Worm (Caenorhabditis elegans) whole organism, L1 larva: ENCODE data around the gene oac-41.

Experiments
- C04F5.9 ChIP-seq: sonication (generic microtip); optimal IDR thresholded peaks from 2 replicates; lab custom pipeline; 2016; ENCODE audit warnings: missing genetic modification characterization, missing compliant biosample characterization
- dpl-1 ChIP-seq, 3 experiments: fragments of 150-350 bp in 2 of 3; sonication (generic microtip) in 1 of 3; optimal IDR thresholded peaks; 2 replicates each; lab custom pipeline; 2014 to 2017; ENCODE audit warnings: missing biosample characterization in 3 of 3, missing genetic modification characterization in 3 of 3, missing genetic modification reagents in 3 of 3
- rnt-1 ChIP-seq: sonication (generic microtip); optimal IDR thresholded peaks from 2 replicates; lab custom pipeline; 2016; ENCODE audit warnings: mild to moderate bottlenecking, missing genetic modification characterization, moderate library complexity, missing compliant biosample characterization
- snpc-4 ChIP-seq: fragments of 150-350 bp; optimal IDR thresholded peaks from 2 replicates; lab custom pipeline; 2014; ENCODE audit warnings: missing biosample characterization, missing genetic modification characterization
- sup-37 ChIP-seq: fragments of 200-800 bp; sonication (Bioruptor generic); optimal IDR thresholded peaks from 2 replicates; lab custom pipeline; 2018; ENCODE audit warnings: mild to moderate bottlenecking, missing genetic modification characterization, missing compliant biosample characterization
- ztf-11 ChIP-seq, 2 experiments: sonication (generic microtip); optimal IDR thresholded peaks; 2 replicates each; lab custom pipeline; 2016 to 2017; ENCODE audit warnings: missing genetic modification characterization in 2 of 2, missing biosample characterization in 1 of 2, missing compliant biosample characterization in 1 of 2

DNA sequence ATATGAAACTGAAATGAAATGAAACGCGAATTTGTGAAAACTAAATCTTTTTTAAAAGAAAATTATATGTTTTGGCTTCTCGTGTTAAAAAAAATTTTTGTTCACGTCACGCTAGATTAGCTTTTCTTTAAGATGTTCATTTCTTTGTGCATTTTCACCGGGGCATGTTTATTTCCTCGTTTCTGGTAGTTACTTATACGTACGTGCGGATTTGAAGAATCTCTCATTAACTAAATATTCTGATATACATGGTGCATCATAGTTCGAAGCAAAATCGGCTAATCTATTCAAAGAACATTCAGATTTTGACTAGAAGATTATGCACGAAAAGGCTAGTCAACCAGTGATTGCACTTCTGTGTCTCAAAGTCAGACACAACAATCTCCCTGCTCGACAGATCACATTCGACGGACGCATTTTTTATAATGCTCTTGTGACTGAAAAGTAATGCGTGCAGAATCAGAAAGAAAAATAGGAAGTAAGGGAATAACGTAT lies 25.6 kb upstream of the oac-41 start, which contains the start of gene C25E10.17:
- TF ChIP-seq rnt-1 (tag; lab: Kevin White, UChicago) (no peak), snpc-4 (tag; lab: Kevin White, UChicago) (no peak), C04F5.9 (tag; lab: Kevin White, UChicago) (no peak), ztf-11 (tag; optimal IDR thresholded peaks at IDR 0.05; lab: Kevin White, UChicago) (no peak), dpl-1 (GFP tag; optimal IDR thresholded peaks at IDR 0.05; lab: Kevin White, UChicago) (no peak), sup-37 (GFP tag; lab: Kevin White, UChicago) (no peak)
